Worm (Caenorhabditis elegans): ENCODE data around the gene spcs-3.
A peak's percentile ranks its signal among the peaks of the same experiment; 100 is the strongest.

spcs-3 gene

ce11 chrIII:8044187-8044586, 630 bp upstream of the spcs-3 start, which contains the start of gene K12H4.5:
Gene K12H4.5 (plus strand): TSS chrIII:8044487.
- TF ChIP-seq ceh-82 (tag; optimal IDR thresholded peaks at IDR 0.05) (no peak), R02D3.7 (tag; optimal IDR thresholded peaks at IDR 0.05) (no peak), nhr-77 (tag; optimal IDR thresholded peaks at IDR 0.05) (no peak), ztf-1 (GFP tag; conservative IDR thresholded peaks at IDR 0.05) (no peak), fos-1 (tag; optimal IDR thresholded peaks at IDR 0.05) (no peak), unc-55 (GFP tag; optimal IDR thresholded peaks at IDR 0.05) (no peak), nhr-6 (tag; optimal IDR thresholded peaks at IDR 0.05) (no peak), nhr-21 (tag; optimal IDR thresholded peaks at IDR 0.05) (no peak), crh-2 (tag; optimal IDR thresholded peaks at IDR 0.05) (no peak), blmp-1 (tag; optimal IDR thresholded peaks at IDR 0.05; ENCODE audit: insufficient read depth) (no peak)

DNA sequence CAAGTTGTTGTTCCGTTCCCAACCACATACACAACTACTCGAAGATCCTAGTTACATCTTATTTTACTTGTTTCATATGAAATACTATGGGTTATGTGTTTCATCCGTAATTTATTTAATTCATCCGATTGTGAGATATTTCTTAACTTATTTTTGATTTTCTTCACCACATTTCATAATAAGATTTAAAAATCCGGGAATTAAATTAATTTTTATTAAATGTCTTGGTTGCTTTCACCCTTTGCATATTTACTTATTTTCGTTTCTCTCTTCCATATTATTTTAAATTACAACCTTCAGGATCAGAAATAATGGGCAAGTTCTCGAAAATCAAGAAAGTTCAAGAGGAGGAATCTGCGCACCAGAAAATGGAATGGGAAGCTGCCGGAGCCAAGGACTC, 917 bp downstream of the spcs-3 start, which contains the start of gene K12H4.3:
TSS of gene K12H4.3 (plus strand) at position 301 of the 400 bp plus-strand sequence.
- TF ChIP-seq crh-2 (tag; optimal IDR thresholded peaks at IDR 0.05) (no peak), aly-2 (tag; optimal IDR thresholded peaks at IDR 0.05) (no peak), dmd-4 (tag; optimal IDR thresholded peaks at IDR 0.05) (no peak), sma-3 (GFP tag; optimal IDR thresholded peaks at IDR 0.05) (no peak), alr-1 (tag; optimal IDR thresholded peaks at IDR 0.05) (no peak), zag-1 (tag; optimal IDR thresholded peaks at IDR 0.05) (no peak), unc-62 (GFP tag; optimal IDR thresholded peaks at IDR 0.05) (no peak), sem-4 (tag; optimal IDR thresholded peaks at IDR 0.05) (no peak), mab-5 (tag; optimal IDR thresholded peaks at IDR 0.05) (no peak), mdl-1 (tag; optimal IDR thresholded peaks at IDR 0.05) (no peak), lin-39 (tag; optimal IDR thresholded peaks at IDR 0.05) (no peak), lsy-2 (tag; optimal IDR thresholded peaks at IDR 0.05) (no peak), fos-1 (tag; optimal IDR thresholded peaks at IDR 0.05) (no peak), mbf-1 (tag; optimal IDR thresholded peaks at IDR 0.05) (no peak), nhr-21 (tag; optimal IDR thresholded peaks at IDR 0.05) (no peak)

DNA sequence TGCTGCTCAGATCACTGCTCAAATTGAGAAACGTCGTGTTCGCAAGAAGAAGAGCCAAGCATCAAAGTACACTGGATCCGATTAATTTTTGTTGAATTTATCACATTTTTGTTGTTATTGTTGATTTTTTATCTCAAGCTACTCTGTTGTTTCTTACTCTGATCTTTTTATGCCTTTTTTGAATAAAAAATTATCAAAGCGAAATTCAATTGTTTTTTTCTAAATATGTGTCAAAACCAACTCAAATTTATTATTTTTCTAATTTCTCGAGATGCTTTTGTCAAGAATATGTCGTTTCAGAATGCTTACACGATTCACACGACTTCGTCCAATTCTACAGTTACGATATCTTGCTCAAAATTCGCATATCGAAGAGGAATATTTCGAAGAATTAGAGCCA, 2.6 kb downstream of the spcs-3 start, which contains the start of gene K12H4.2:
TSS of gene K12H4.2 (plus strand) at position 301 of the 400 bp plus-strand sequence.
- no peak for TF ChIP-seq egl-27 (tag; optimal IDR thresholded peaks at IDR 0.05)
- TF ChIP-seq unc-55 (GFP tag; optimal IDR thresholded peaks at IDR 0.05) = no peak
- TF ChIP-seq nhr-129 (tag; optimal IDR thresholded peaks at IDR 0.05) = no peak
- no peak for TF ChIP-seq peb-1 (tag; optimal IDR thresholded peaks at IDR 0.05)
- TF ChIP-seq nhr-77 (tag; optimal IDR thresholded peaks at IDR 0.05) = no peak
- TF ChIP-seq ztf-11 (tag; optimal IDR thresholded peaks at IDR 0.05) = no peak
- no peak for TF ChIP-seq lsy-2 (tag; optimal IDR thresholded peaks at IDR 0.05)
- TF ChIP-seq F13H6.1 (tag; optimal IDR thresholded peaks at IDR 0.05) = no peak
- no peak for TF ChIP-seq nhr-237 (tag; optimal IDR thresholded peaks at IDR 0.05)
- TF ChIP-seq unc-39 (tag; optimal IDR thresholded peaks at IDR 0.05) = no peak
- no peak for TF ChIP-seq crh-2 (tag; optimal IDR thresholded peaks at IDR 0.05)

DNA sequence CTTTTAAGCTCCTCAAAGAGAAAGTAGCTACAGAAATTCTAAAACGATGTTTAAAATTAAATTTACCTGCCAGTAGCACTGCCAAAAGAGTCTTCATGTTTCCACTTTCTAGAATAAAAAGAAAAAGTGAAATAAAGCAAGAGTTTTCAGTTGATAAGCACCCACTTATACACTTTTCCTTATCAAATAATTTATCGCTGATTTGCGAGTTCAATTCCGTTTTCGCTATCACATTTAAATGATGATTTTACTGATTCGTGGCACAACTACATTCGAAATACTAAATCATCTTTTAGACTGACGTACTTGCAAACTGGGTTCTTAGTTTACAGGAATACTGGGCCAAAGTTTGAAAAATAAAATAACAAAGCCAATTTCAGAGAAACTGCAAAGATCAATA, 6.1 kb downstream of the spcs-3 start, which contains the start of gene K12H4.7:
TSS of gene K12H4.7 (minus strand) at position 138 of the 400 bp plus-strand sequence.
- no peak for TF ChIP-seq mdl-1 (tag; optimal IDR thresholded peaks at IDR 0.05)
- peak; percentile 1 for TF ChIP-seq sma-9 (GFP tag; optimal IDR thresholded peaks at IDR 0.05)
- TF ChIP-seq sma-9 (tag; optimal IDR thresholded peaks at IDR 0.05) = no peak
- TF ChIP-seq fos-1 (tag; optimal IDR thresholded peaks at IDR 0.05) = peak; percentile 93
- TF ChIP-seq nhr-12 (tag; optimal IDR thresholded peaks at IDR 0.05) = no peak
- peak; percentile 63 for TF ChIP-seq crh-2 (tag; optimal IDR thresholded peaks at IDR 0.05)
- peak; percentile 26 for TF ChIP-seq skn-1 (tag; optimal IDR thresholded peaks at IDR 0.05)

- TF ChIP-seq R02D3.7 (tag; optimal IDR thresholded peaks at IDR 0.05) (no peak), gmeb-1 (tag; optimal IDR thresholded peaks at IDR 0.05) (no peak), nhr-12 (tag; optimal IDR thresholded peaks at IDR 0.05) (no peak), ztf-1 (GFP tag; conservative IDR thresholded peaks at IDR 0.05) (no peak), nhr-237 (tag; optimal IDR thresholded peaks at IDR 0.05) (no peak), unc-39 (tag; optimal IDR thresholded peaks at IDR 0.05) (no peak), lin-13 (GFP tag; optimal IDR thresholded peaks at IDR 0.05) (no peak), unc-55 (GFP tag; optimal IDR thresholded peaks at IDR 0.05) (no peak), nhr-77 (tag; optimal IDR thresholded peaks at IDR 0.05) (no peak), crh-2 (tag; optimal IDR thresholded peaks at IDR 0.05) (no peak), snpc-4 (tag; optimal IDR thresholded peaks at IDR 0.05) (no peak), ztf-4 (tag; optimal IDR thresholded peaks at IDR 0.05) (no peak), ceh-16 (tag; optimal IDR thresholded peaks at IDR 0.05) (no peak), mab-5 (tag; optimal IDR thresholded peaks at IDR 0.05) (no peak), C34F6.9 (tag; optimal IDR thresholded peaks at IDR 0.05) (no peak)
These were observed 7.0 kb downstream of the spcs-3 start for ce11 chrIII:8051838-8052237.
